Fruit fly (Drosophila melanogaster): ENCODE data around the gene Srp68.

Gene Srp68

DNA sequence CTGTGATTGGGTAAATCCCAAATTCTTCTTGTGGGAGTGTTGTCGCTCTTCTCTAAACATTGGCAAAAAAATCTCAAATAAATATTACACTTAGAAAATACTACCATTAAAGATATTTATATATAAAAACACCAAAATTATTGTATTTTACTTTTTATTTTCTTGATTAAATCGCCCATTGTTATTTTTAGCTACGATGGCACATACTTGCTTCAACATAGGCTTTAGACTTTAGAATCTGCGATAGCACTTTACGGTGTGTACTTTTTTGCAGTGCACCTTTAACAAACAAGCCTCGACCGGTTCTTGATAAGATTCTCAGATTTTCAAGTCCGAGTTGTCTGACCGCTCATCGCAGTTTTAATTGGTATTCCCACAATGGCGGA is 20.2 kb upstream of the Srp68 start, which contains the start of gene GNBP3 (continued):
- TF ChIP-seq esg (GFP tag; conservative IDR thresholded peaks at IDR 0.05) (0 out of 2 replicates have a peak, but pooled peaks have one; percentile 17), Asciz (GFP tag; optimal IDR thresholded peaks at IDR 0.05) (peak; percentile 42), Hmx (GFP tag; optimal IDR thresholded peaks at IDR 0.05) (no peak), CG30431 (GFP tag; optimal IDR thresholded peaks at IDR 0.05) (peak; percentile 3), NfI (GFP tag; optimal IDR thresholded peaks at IDR 0.05) (peak; percentile 16), tll (GFP tag; optimal IDR thresholded peaks at IDR 0.05) (peak in 1 of 2 experiments; percentile 1), fd102C (GFP tag; optimal IDR thresholded peaks at IDR 0.05) (no peak), HLH3B (GFP tag; IDR thresholded peaks at IDR 0.05) (peak; percentile 65; the same call in 1 of the 2 replicates), CG14014 (GFP tag; IDR thresholded peaks at IDR 0.05) (peak; percentile 57; the same call in 1 of the 2 replicates), CG6254 (GFP tag; optimal IDR thresholded peaks at IDR 0.05) (peak; percentile 64), Ada2b (GFP tag; IDR thresholded peaks at IDR 0.05) (peak; percentile 69), ap (GFP tag; IDR thresholded peaks at IDR 0.05) (no peak), vvl (GFP tag; IDR thresholded peaks at IDR 0.05) (peak; percentile 70), sens (GFP tag) (peak; percentile 52), Dad (GFP tag; optimal IDR thresholded peaks at IDR 0.05) (peak; percentile 33), CG11085 (GFP tag; IDR thresholded peaks at IDR 0.05) (0 out of 2 replicates have a peak, but pooled peaks have one; percentile 51), CG30403 (GFP tag; optimal IDR thresholded peaks at IDR 0.05) (peak; percentile 62), seq (GFP tag; IDR thresholded peaks at IDR 0.05) (no peak), tin (GFP tag; optimal IDR thresholded peaks at IDR 0.05) (peak; percentile 66), Doc3 (GFP tag; IDR thresholded peaks at IDR 0.05; ENCODE audit: partially characterized antibody) (no peak), CG11695 (GFP tag; IDR thresholded peaks at IDR 0.05) (peak; percentile 65; the same call in 2 of the 3 replicates), CG12391 (tag; optimal IDR thresholded peaks at IDR 0.05) (peak; percentile 43), CG7928 (GFP tag; optimal IDR thresholded peaks at IDR 0.05) (no peak), Side (GFP tag; optimal IDR thresholded peaks at IDR 0.05) (no peak), CG3281 (GFP tag; optimal IDR thresholded peaks at IDR 0.05) (peak; percentile 88), CG10431 (GFP tag; optimal IDR thresholded peaks at IDR 0.05) (no peak), gcm (GFP tag; optimal IDR thresholded peaks at IDR 0.05) (peak; percentile 9), ase (GFP tag; IDR thresholded peaks at IDR 0.05) (no peak), Usf (GFP tag; optimal IDR thresholded peaks at IDR 0.05) (peak; percentile 17), cas (GFP tag; IDR thresholded peaks at IDR 0.05) (peak; percentile 19; the same call in 1 of the 2 replicates), MESR4 (GFP tag; optimal IDR thresholded peaks at IDR 0.05) (no peak), CG17802 (tag; optimal IDR thresholded peaks at IDR 0.05) (no peak), zfh2 (GFP tag; optimal IDR thresholded peaks at IDR 0.05) (peak; percentile 19), ken (GFP tag; IDR thresholded peaks at IDR 0.05) (0 out of 3 replicates have a peak, but pooled peaks have one; percentile 15), tio (GFP tag; optimal IDR thresholded peaks at IDR 0.05) (peak; percentile 38), amos (GFP tag; IDR thresholded peaks at IDR 0.05; ENCODE audit: partially characterized antibody) (no peak), sc (optimal IDR thresholded peaks at IDR 0.05) (no peak), sc (GFP tag; optimal IDR thresholded peaks at IDR 0.05) (peak; percentile 7), CG4617 (GFP tag; optimal IDR thresholded peaks at IDR 0.05; ENCODE audit: borderline replicate concordance) (no peak), nom (GFP tag; optimal IDR thresholded peaks at IDR 0.05) (peak; percentile 91), CG11504 (tag; optimal IDR thresholded peaks at IDR 0.05) (peak; percentile 80), sim (GFP tag; IDR thresholded peaks at IDR 0.05) (no peak), CG17328 (GFP tag; IDR thresholded peaks at IDR 0.05) (peak; percentile 47; the same call in 1 of the 2 replicates), Drgx (GFP tag; IDR thresholded peaks at IDR 0.05) (peak; percentile 74), NK7.1 (GFP tag; optimal IDR thresholded peaks at IDR 0.05) (no peak), CG2678 (tag; optimal IDR thresholded peaks at IDR 0.05) (peak; percentile 87), CG6813 (GFP tag; optimal IDR thresholded peaks at IDR 0.05) (peak; percentile 79), cad (GFP tag; optimal IDR thresholded peaks at IDR 0.05) (no peak), CG7786 (GFP tag; optimal IDR thresholded peaks at IDR 0.05) (no peak), CG18262 (tag; optimal IDR thresholded peaks at IDR 0.05) (peak; percentile 66), CG12236 (GFP tag; optimal IDR thresholded peaks at IDR 0.05) (no peak)
